Worm (Caenorhabditis elegans) whole organism, young adult: ENCODE measurements around the gene B0393.9.

Experiments used
- C17E4.6 ChIP-seq: fragments of 200-800 bp; sonication (Bioruptor generic); IDR thresholded peaks from 2 replicates; pipeline ENCODE4 v1.3.6; 2022; ENCODE audit warnings: missing genetic modification reagents, missing genetic modification characterization, missing compliant biosample characterization
- D2030.7 ChIP-seq: fragments of 200-800 bp; sonication (Bioruptor generic); IDR thresholded peaks from 2 replicates; pipeline ENCODE4 v1.3.6; 2022; ENCODE audit warnings: missing genetic modification reagents, missing genetic modification characterization, missing compliant biosample characterization
- F10E7.11 ChIP-seq: sonication (generic microtip); optimal IDR thresholded peaks from 2 replicates; lab custom pipeline; 2017; ENCODE audit warnings: mild to moderate bottlenecking, missing genetic modification characterization, moderate library complexity, missing compliant biosample characterization
- F37B4.10 ChIP-seq: fragments of 200-800 bp; sonication (Bioruptor generic); IDR thresholded peaks from 2 replicates; pipeline ENCODE4 v1.3.6; 2022; ENCODE audit warnings: missing genetic modification characterization, missing compliant biosample characterization
- F49E8.2 ChIP-seq: sonication (generic microtip); optimal IDR thresholded peaks from 3 replicates; lab custom pipeline; 2017; ENCODE audit warnings: missing genetic modification characterization, mild to moderate bottlenecking, missing compliant biosample characterization, antibody characterized with exemption, moderate library complexity; ENCODE audit not compliant: insufficient read depth
- Y53F4B.3 ChIP-seq: fragments of 200-800 bp; sonication (Bioruptor generic); IDR thresholded peaks from 2 replicates; pipeline ENCODE4 v1.3.6; 2022; ENCODE audit warnings: missing genetic modification reagents, missing genetic modification characterization, missing compliant biosample characterization
- Y95B8A.8 ChIP-seq: fragments of 200-800 bp; sonication (Bioruptor generic); IDR thresholded peaks from 2 replicates; pipeline ENCODE4 v1.3.6; 2022; ENCODE audit warnings: missing genetic modification reagents, missing genetic modification characterization, missing compliant biosample characterization
- efl-1 ChIP-seq: fragments of 150-350 bp; optimal IDR thresholded peaks from 2 replicates; lab custom pipeline; 2014; ENCODE audit warnings: missing biosample characterization, missing genetic modification reagents, missing genetic modification characterization
- lsl-1 ChIP-seq: fragments of 200-800 bp; sonication (Bioruptor generic); optimal IDR thresholded peaks from 2 replicates; lab custom pipeline; 2018; ENCODE audit warnings: mild to moderate bottlenecking, missing genetic modification characterization, moderate library complexity, missing compliant biosample characterization
- nhr-179 ChIP-seq: sonication (generic microtip); optimal IDR thresholded peaks from 2 replicates; lab custom pipeline; 2016; ENCODE audit warnings: mild to moderate bottlenecking, missing genetic modification characterization, missing compliant biosample characterization
- snpc-4 ChIP-seq, 5 experiments: fragments of 150-350 bp in 1 of 5; sonication (generic microtip) in 4 of 5; optimal IDR thresholded peaks; 2 replicates each; lab custom pipeline; 2014 to 2018; ENCODE audit warnings: missing genetic modification characterization in 5 of 5, missing biosample characterization in 3 of 5, antibody characterized with exemption in 2 of 5, mild to moderate bottlenecking in 2 of 5, missing compliant biosample characterization in 2 of 5, missing genotype in 2 of 5, moderate library complexity in 2 of 5, missing genetic modification reagents in 1 of 5
- unc-62 ChIP-seq: fragments of 150-350 bp; optimal IDR thresholded peaks from 2 replicates; lab custom pipeline; 2014; ENCODE audit warnings: missing biosample characterization, missing genetic modification reagents, missing genetic modification characterization
- zim-3 ChIP-seq: sonication (generic microtip); optimal IDR thresholded peaks from 2 replicates; lab custom pipeline; 2017; ENCODE audit warnings: mild to moderate bottlenecking, missing genetic modification characterization, moderate library complexity, missing compliant biosample characterization
- ztf-25 ChIP-seq: fragments of 200-800 bp; sonication (Bioruptor generic); IDR thresholded peaks from 2 replicates; pipeline ENCODE4 v1.3.6; 2022; ENCODE audit warnings: missing genetic modification reagents, missing genetic modification characterization, missing compliant biosample characterization

- no peak for TF ChIP-seq Y53F4B.3 (GFP tag; lab: Robert Waterston, UW)
- TF ChIP-seq Y95B8A.8: no peak
- TF ChIP-seq C17E4.6 (GFP tag; lab: Robert Waterston, UW): no peak
- TF ChIP-seq F37B4.10 (GFP tag; lab: Robert Waterston, UW): no peak
- TF ChIP-seq efl-1: no peak
- no peak for TF ChIP-seq F10E7.11 (tag; lab: Kevin White, UChicago)
- TF ChIP-seq D2030.7: no peak
- TF ChIP-seq snpc-4 (GFP tag; optimal IDR thresholded peaks at IDR 0.05; lab: Kevin White, UChicago): no peak
- no peak for TF ChIP-seq snpc-4 (tag; optimal IDR thresholded peaks at IDR 0.05; lab: Kevin White, UChicago)
- no peak for TF ChIP-seq ztf-25 (GFP tag; lab: Robert Waterston, UW)
- TF ChIP-seq nhr-179: no peak
- no peak for TF ChIP-seq unc-62 (GFP tag; lab: Kevin White, UChicago)
- TF ChIP-seq F49E8.2 (tag; lab: Kevin White, UChicago): no peak
- no peak for TF ChIP-seq lsl-1 (GFP tag; lab: Kevin White, UChicago)
- TF ChIP-seq zim-3 (tag; lab: Kevin White, UChicago): no peak
These were observed 26.4 kb upstream of the B0393.9 start for ce11 chrIII:4806345-4806744.
